Worm (Caenorhabditis elegans): ENCODE measurements around the gene grd-8.

DNA sequence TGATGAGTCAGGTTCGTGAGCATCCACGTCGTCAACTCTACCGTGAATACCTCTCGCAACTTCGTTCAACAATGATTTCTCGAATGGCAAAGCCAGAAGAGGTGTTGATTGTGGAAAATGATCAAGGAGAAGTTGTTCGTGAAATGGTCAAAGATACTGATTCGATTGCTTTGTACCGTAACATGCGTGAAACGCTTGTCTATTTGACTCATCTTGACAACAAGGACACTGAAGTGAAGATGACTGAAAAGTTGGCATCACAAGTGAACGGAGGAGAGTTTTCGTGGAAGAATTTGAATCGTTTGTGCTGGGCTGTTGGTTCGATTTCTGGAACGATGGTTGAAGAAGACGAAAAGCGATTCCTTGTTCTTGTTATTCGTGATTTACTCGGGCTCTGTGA, 35.7 kb upstream of the grd-8 start:
- no peak for TF ChIP-seq nhr-12 (tag; optimal IDR thresholded peaks at IDR 0.05)
- TF ChIP-seq nhr-28 (tag; optimal IDR thresholded peaks at IDR 0.05) = no peak
- no peak for TF ChIP-seq unc-39 (tag; optimal IDR thresholded peaks at IDR 0.05)
- TF ChIP-seq nhr-237 (tag; optimal IDR thresholded peaks at IDR 0.05) = no peak
- no peak for TF ChIP-seq unc-62 (GFP tag; optimal IDR thresholded peaks at IDR 0.05)
- TF ChIP-seq snpc-4 (tag; optimal IDR thresholded peaks at IDR 0.05) = no peak
